Worm (Caenorhabditis elegans) whole organism, L2 larva: ENCODE measurements around the gene F52E1.3.

Experiments used
- F13H6.1 ChIP-seq: sonication (generic microtip); optimal IDR thresholded peaks from 2 replicates; lab custom pipeline; 2016; ENCODE audit warnings: missing genetic modification characterization, missing compliant biosample characterization
- R02D3.7 ChIP-seq: fragments of 150-350 bp; optimal IDR thresholded peaks from 2 replicates; lab custom pipeline; 2014; ENCODE audit warnings: missing biosample characterization, missing genetic modification characterization
- ZK546.5 ChIP-seq: sonication (generic microtip); optimal IDR thresholded peaks from 2 replicates; lab custom pipeline; 2017; ENCODE audit warnings: missing biosample characterization, missing genetic modification characterization
- alr-1 ChIP-seq: fragments of 150-350 bp; optimal IDR thresholded peaks from 2 replicates; lab custom pipeline; 2014; ENCODE audit warnings: missing biosample characterization, missing genetic modification characterization
- aly-2 ChIP-seq: fragments of 150-350 bp; optimal IDR thresholded peaks from 2 replicates; lab custom pipeline; 2014; ENCODE audit warnings: missing biosample characterization, missing genetic modification characterization
- blmp-1 ChIP-seq: sonication (generic microtip); optimal IDR thresholded peaks from 2 replicates; lab custom pipeline; 2017; ENCODE audit warnings: missing genetic modification characterization, mild to moderate bottlenecking, missing compliant biosample characterization, antibody characterized with exemption, moderate library complexity; ENCODE audit not compliant: insufficient read depth
- ceh-16 ChIP-seq: fragments of 150-350 bp; optimal IDR thresholded peaks from 2 replicates; lab custom pipeline; 2014; ENCODE audit warnings: missing biosample characterization, missing genetic modification characterization
- crh-2 ChIP-seq: sonication (generic microtip); optimal IDR thresholded peaks from 2 replicates; lab custom pipeline; 2017; ENCODE audit warnings: missing biosample characterization, missing genetic modification characterization
- elt-3 ChIP-seq: sonication (generic microtip); optimal IDR thresholded peaks from 2 replicates; lab custom pipeline; 2017; ENCODE audit warnings: missing biosample characterization, missing genetic modification characterization
- fos-1 ChIP-seq: fragments of 150-350 bp; optimal IDR thresholded peaks from 2 replicates; lab custom pipeline; 2014; ENCODE audit warnings: missing biosample characterization, missing genetic modification characterization
- lin-39 ChIP-seq: fragments of 150-350 bp; optimal IDR thresholded peaks from 2 replicates; lab custom pipeline; 2014; ENCODE audit warnings: missing biosample characterization, missing genetic modification reagents, missing genetic modification characterization
- mdl-1 ChIP-seq, 2 experiments: fragments of 150-350 bp in 1 of 2; sonication (generic microtip) in 1 of 2; optimal IDR thresholded peaks; 2 replicates each; lab custom pipeline; 2017; ENCODE audit warnings: missing biosample characterization in 2 of 2, missing genetic modification characterization in 2 of 2
- nhr-10 ChIP-seq: sonication (generic microtip); optimal IDR thresholded peaks from 2 replicates; lab custom pipeline; 2017; ENCODE audit warnings: missing biosample characterization, missing genetic modification characterization
- nhr-11 ChIP-seq: fragments of 150-350 bp; optimal IDR thresholded peaks from 2 replicates; lab custom pipeline; 2014; ENCODE audit warnings: missing biosample characterization, missing genetic modification characterization
- nhr-129 ChIP-seq: fragments of 150-350 bp; optimal IDR thresholded peaks from 2 replicates; lab custom pipeline; 2014; ENCODE audit warnings: missing biosample characterization, missing genetic modification characterization
- nhr-21 ChIP-seq: fragments of 150-350 bp; optimal IDR thresholded peaks from 2 replicates; lab custom pipeline; 2014; ENCODE audit warnings: missing biosample characterization, missing genetic modification characterization
- nhr-23 ChIP-seq: fragments of 150-350 bp; optimal IDR thresholded peaks from 2 replicates; lab custom pipeline; 2014; ENCODE audit warnings: missing biosample characterization, missing genetic modification reagents, missing genetic modification characterization
- nhr-6 ChIP-seq: fragments of 150-350 bp; optimal IDR thresholded peaks from 2 replicates; lab custom pipeline; 2014; ENCODE audit warnings: missing biosample characterization, missing genetic modification characterization
- nhr-77 ChIP-seq: fragments of 150-350 bp; optimal IDR thresholded peaks from 2 replicates; lab custom pipeline; 2014; ENCODE audit warnings: missing biosample characterization, missing genetic modification characterization
- peb-1 ChIP-seq: fragments of 150-350 bp; optimal IDR thresholded peaks from 2 replicates; lab custom pipeline; 2014; ENCODE audit warnings: missing biosample characterization, missing genetic modification characterization
- sma-9 ChIP-seq, 2 experiments: fragments of 150-350 bp in 1 of 2; sonication (generic microtip) in 1 of 2; optimal IDR thresholded peaks; 2 replicates each; lab custom pipeline; 2014 to 2016; ENCODE audit warnings: missing genetic modification characterization in 2 of 2, mild to moderate bottlenecking in 1 of 2, missing biosample characterization in 1 of 2, missing compliant biosample characterization in 1 of 2, missing genetic modification reagents in 1 of 2, moderate library complexity in 1 of 2
- snpc-4 ChIP-seq: fragments of 150-350 bp; optimal IDR thresholded peaks from 2 replicates; lab custom pipeline; 2014; ENCODE audit warnings: missing biosample characterization, missing genetic modification characterization
- unc-55 ChIP-seq: fragments of 150-350 bp; sonication (generic microtip); optimal IDR thresholded peaks from 3 replicates; lab custom pipeline; 2014; ENCODE audit warnings: missing biosample characterization, missing genetic modification reagents, missing genetic modification characterization

The F52E1.3 gene

ce11 chrV:8383716-8384115 lies 10.9 kb upstream of the F52E1.3 start, which contains the start of gene F52E1.14:
Gene F52E1.14 (plus strand): TSS chrV:8383922.
- TF ChIP-seq F13H6.1 (peak; percentile 39), fos-1 (tag; lab: Kevin White, UChicago) (peak; percentile 67), snpc-4 (tag; lab: Kevin White, UChicago) (no peak), ZK546.5 (no peak), crh-2 (tag; lab: Kevin White, UChicago) (peak; percentile 51), sma-9 (GFP tag; optimal IDR thresholded peaks at IDR 0.05; lab: Kevin White, UChicago) (peak; percentile 51), sma-9 (tag; optimal IDR thresholded peaks at IDR 0.05; lab: Kevin White, UChicago) (no peak), unc-55 (GFP tag; lab: Kevin White, UChicago) (no peak)

- no peak for TF ChIP-seq lin-39 (tag; lab: Kevin White, UChicago)
- no peak for TF ChIP-seq nhr-23 (tag; lab: Kevin White, UChicago)
- no peak for TF ChIP-seq nhr-77
- TF ChIP-seq, all 48 proteins: peak for 0
Observed at ce11 chrV:8384809-8385208, 9.8 kb upstream of the F52E1.3 start.

ce11 chrV:8385879-8386530 lies 8.6 kb upstream of the F52E1.3 start, which contains the start of gene hsp-17:
Gene hsp-17 (minus strand): TSS chrV:8385929.
- TF ChIP-seq sma-9 (GFP tag; optimal IDR thresholded peaks at IDR 0.05; lab: Kevin White, UChicago) (peak; percentile 30), sma-9 (tag; optimal IDR thresholded peaks at IDR 0.05; lab: Kevin White, UChicago) (no peak), mdl-1 (tag; optimal IDR thresholded peaks at IDR 0.05; lab: Kevin White, UChicago) (no peak), fos-1 (tag; lab: Kevin White, UChicago) (peak; percentile 65)

- TF ChIP-seq sma-9 (GFP tag; optimal IDR thresholded peaks at IDR 0.05; lab: Kevin White, UChicago), result no peak
- TF ChIP-seq sma-9 (tag; optimal IDR thresholded peaks at IDR 0.05; lab: Kevin White, UChicago), result no peak
- TF ChIP-seq peb-1, result no peak
- TF ChIP-seq mdl-1 (tag; optimal IDR thresholded peaks at IDR 0.05; lab: Kevin White, UChicago), result no peak
Observed at ce11 chrV:8387056-8387455, 7.5 kb upstream of the F52E1.3 start, which contains the start of gene gcy-7. Gene gcy-7 (plus strand): TSS chrV:8387356.

- no peak for TF ChIP-seq ceh-16 (tag; lab: Kevin White, UChicago)
Observed at ce11 chrV:8389307-8389706, 5.3 kb upstream of the F52E1.3 start.

ce11 chrV:8400808-8401207 lies 6.2 kb downstream of the F52E1.3 start:
- TF ChIP-seq nhr-10 (tag; lab: Kevin White, UChicago), result no peak
- TF ChIP-seq alr-1 (tag; lab: Kevin White, UChicago), result no peak
- no peak for TF ChIP-seq unc-55 (GFP tag; lab: Kevin White, UChicago)

ce11 chrV:8401267-8401666 lies 6.7 kb downstream of the F52E1.3 start:
- no peak for TF ChIP-seq alr-1 (tag; lab: Kevin White, UChicago)
- no peak for TF ChIP-seq nhr-129 (tag; lab: Kevin White, UChicago)
- TF ChIP-seq blmp-1 (tag; lab: Kevin White, UChicago), result no peak
- peak; percentile 20 for TF ChIP-seq nhr-21 (tag; lab: Kevin White, UChicago)

ce11 chrV:8402392-8402791 lies 7.8 kb downstream of the F52E1.3 start, which contains the start of gene F52E1.9:
Gene F52E1.9 (minus strand): TSS chrV:8402669.
- TF ChIP-seq mdl-1 (tag; optimal IDR thresholded peaks at IDR 0.05; lab: Kevin White, UChicago) (no peak), sma-9 (GFP tag; optimal IDR thresholded peaks at IDR 0.05; lab: Kevin White, UChicago) (peak; percentile 17), sma-9 (tag; optimal IDR thresholded peaks at IDR 0.05; lab: Kevin White, UChicago) (no peak), nhr-6 (no peak), lin-39 (tag; lab: Kevin White, UChicago) (no peak), elt-3 (tag; lab: Kevin White, UChicago) (no peak), R02D3.7 (tag; lab: Kevin White, UChicago) (no peak), F13H6.1 (no peak), fos-1 (tag; lab: Kevin White, UChicago) (peak; percentile 60), nhr-11 (tag; lab: Kevin White, UChicago) (no peak), nhr-23 (tag; lab: Kevin White, UChicago) (no peak), aly-2 (tag; lab: Kevin White, UChicago) (no peak)
- TF ChIP-seq, all 48 proteins: peak for 2
